Fruit fly (Drosophila melanogaster) whole organism, adult: ENCODE data around the gene CG31141.

Source experiments
- CG11617 ChIP-seq: fragments of 200-800 bp; sonication (Bioruptor generic); optimal IDR thresholded peaks from 2 replicates; lab custom pipeline; 2017; ENCODE audit warnings: mild to moderate bottlenecking, missing biosample characterization, missing genetic modification reagents, missing genetic modification characterization
- CG12768 ChIP-seq: fragments of 200-800 bp; sonication (Bioruptor generic); optimal IDR thresholded peaks from 2 replicates; lab custom pipeline; 2017; ENCODE audit warnings: missing biosample characterization, missing genetic modification characterization, mild to moderate bottlenecking, moderate library complexity, missing genetic modification reagents
- CG14711 ChIP-seq: fragments of 200-800 bp; sonication (Bioruptor generic); optimal IDR thresholded peaks from 2 replicates; lab custom pipeline; 2018; ENCODE audit warnings: missing biosample characterization, mild to moderate bottlenecking, missing genetic modification characterization, moderate library complexity
- CG1620 ChIP-seq: fragments of 200-800 bp; sonication (Bioruptor generic); optimal IDR thresholded peaks from 2 replicates; lab custom pipeline; 2016; ENCODE audit warnings: missing biosample characterization, missing genetic modification characterization
- CG33017 ChIP-seq: fragments of 200-800 bp; sonication (Bioruptor generic); optimal IDR thresholded peaks from 2 replicates; lab custom pipeline; 2018; ENCODE audit warnings: missing biosample characterization, mild to moderate bottlenecking, missing genetic modification characterization, moderate library complexity
- CG5204 ChIP-seq: fragments of 200-800 bp; sonication (Bioruptor generic); optimal IDR thresholded peaks from 2 replicates; lab custom pipeline; 2016; ENCODE audit warnings: missing biosample characterization, missing genetic modification characterization
- CG7045 ChIP-seq: fragments of 200-800 bp; sonication (Bioruptor generic); optimal IDR thresholded peaks from 2 replicates; lab custom pipeline; 2017; ENCODE audit warnings: missing biosample characterization, mild to moderate bottlenecking, missing genetic modification characterization
- CG7101 ChIP-seq: fragments of 200-800 bp; sonication (Bioruptor generic); optimal IDR thresholded peaks from 2 replicates; lab custom pipeline; 2018; ENCODE audit warnings: missing biosample characterization, mild to moderate bottlenecking, missing genetic modification characterization, moderate library complexity
- Clk ChIP-seq: fragments of 200-800 bp; sonication (Bioruptor generic); optimal IDR thresholded peaks from 2 replicates; lab custom pipeline; 2017; ENCODE audit warnings: missing biosample characterization, missing genetic modification characterization
- Crg-1 ChIP-seq: fragments of 200-800 bp; sonication (Bioruptor generic); optimal IDR thresholded peaks from 2 replicates; lab custom pipeline; 2016; ENCODE audit warnings: missing biosample characterization, missing genetic modification characterization
- Hr96 ChIP-seq: fragments of 200-800 bp; sonication (Bioruptor generic); optimal IDR thresholded peaks from 2 replicates; lab custom pipeline; 2016; ENCODE audit warnings: missing biosample characterization, missing genetic modification characterization
- Mnt ChIP-seq: fragments of 200-800 bp; sonication (Bioruptor generic); optimal IDR thresholded peaks from 2 replicates; lab custom pipeline; 2016; ENCODE audit warnings: missing biosample characterization, mild to moderate bottlenecking, missing genetic modification characterization
- bab1 ChIP-seq: fragments of 200-800 bp; sonication (Bioruptor generic); optimal IDR thresholded peaks from 3 replicates; lab custom pipeline; 2019; ENCODE audit warnings: missing biosample characterization, mild to moderate bottlenecking, missing genetic modification characterization, moderate library complexity
- cic ChIP-seq: fragments of 200-800 bp; sonication (Bioruptor generic); optimal IDR thresholded peaks from 2 replicates; lab custom pipeline; 2017; ENCODE audit warnings: missing biosample characterization, mild to moderate bottlenecking, missing genetic modification characterization, moderate library complexity
- cnc ChIP-seq, 2 experiments: fragments of >200 bp; optimal IDR thresholded peaks; 2 replicates each; lab custom pipeline; 2017
- kay ChIP-seq: fragments of 200-800 bp; sonication (Bioruptor generic); peaks from one replicate; lab custom pipeline; 2016; ENCODE audit warnings: missing biosample characterization, missing genetic modification characterization, borderline replicate concordance
- ovo ChIP-seq: fragments of 200-800 bp; sonication (Bioruptor generic); optimal IDR thresholded peaks from 2 replicates; lab custom pipeline; 2016; ENCODE audit warnings: missing biosample characterization, missing genetic modification characterization
- pad ChIP-seq: fragments of 200-800 bp; sonication (Bioruptor generic); optimal IDR thresholded peaks from 3 replicates; lab custom pipeline; 2017; ENCODE audit warnings: missing biosample characterization, missing genetic modification characterization, mild to moderate bottlenecking, moderate library complexity, missing genetic modification reagents
- tj ChIP-seq: fragments of 200-800 bp; sonication (Bioruptor generic); optimal IDR thresholded peaks from 3 replicates; lab custom pipeline; 2017; ENCODE audit warnings: missing biosample characterization, mild to moderate bottlenecking, missing genetic modification characterization, moderate library complexity
- toe ChIP-seq: fragments of 200-800 bp; sonication (Bioruptor generic); optimal IDR thresholded peaks from 2 replicates; lab custom pipeline; 2016; ENCODE audit warnings: missing biosample characterization, missing genetic modification characterization

The CG31141 gene

DNA sequence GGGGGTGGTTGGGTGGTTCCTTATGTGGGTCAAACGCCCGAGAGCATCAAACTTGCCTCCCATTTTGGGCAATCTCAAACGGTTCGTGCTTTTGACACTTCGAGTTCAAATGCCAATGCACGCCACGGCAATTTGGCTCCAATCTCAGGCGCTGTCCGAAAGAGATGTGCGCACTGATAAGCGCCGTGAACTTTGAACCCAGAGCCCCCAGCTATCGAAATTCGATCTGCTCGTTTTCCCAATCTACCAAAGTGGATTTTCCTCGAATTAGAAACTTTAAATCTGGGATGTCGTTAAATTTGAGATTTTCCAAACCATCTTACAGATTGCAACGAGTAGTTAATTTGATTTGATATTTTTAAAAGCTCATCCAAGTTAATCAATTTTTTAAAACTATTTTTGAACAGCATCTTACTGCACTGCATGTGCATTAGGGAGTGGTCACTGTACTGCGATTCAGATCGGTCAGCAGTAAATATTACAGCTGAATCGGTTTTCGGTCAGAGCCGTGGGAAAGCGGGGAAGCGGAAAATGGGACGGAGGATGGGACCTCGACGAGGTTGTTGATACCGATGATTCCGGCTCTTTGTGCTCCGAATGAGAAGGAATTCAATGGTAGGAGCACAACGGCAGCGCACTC lies 38.9 kb upstream of the CG31141 start:
- TF ChIP-seq Hr96 (GFP tag; lab: Kevin White, UChicago): no peak
- TF ChIP-seq Crg-1 (GFP tag; lab: Kevin White, UChicago): no peak
- TF ChIP-seq ovo (GFP tag; lab: Kevin White, UChicago): no peak
- no peak for TF ChIP-seq cnc (optimal IDR thresholded peaks at IDR 0.05; lab: Kevin White, UChicago)
- TF ChIP-seq bab1 (GFP tag; lab: Kevin White, UChicago): no peak
- TF ChIP-seq tj (GFP tag; lab: Kevin White, UChicago): peak; percentile 72
- no peak for TF ChIP-seq CG14711 (tag; lab: Kevin White, UChicago)

dm6 chr3R:23885182-23885581 lies 37.9 kb upstream of the CG31141 start:
- TF ChIP-seq ovo (GFP tag; lab: Kevin White, UChicago) (no peak), CG33017 (tag; lab: Kevin White, UChicago) (no peak), cic (GFP tag; lab: Kevin White, UChicago) (no peak)

dm6 chr3R:23885660-23886059 lies 37.4 kb upstream of the CG31141 start:
- no peak for TF ChIP-seq CG33017 (tag; lab: Kevin White, UChicago)
- TF ChIP-seq tj (GFP tag; lab: Kevin White, UChicago): peak; percentile 87

dm6 chr3R:23886270-23887095 lies 36.6 kb upstream of the CG31141 start:
- TF ChIP-seq CG11617 (GFP tag; lab: Kevin White, UChicago) (peak; percentile 53), kay (no peak), Crg-1 (GFP tag; lab: Kevin White, UChicago) (no peak), CG1620 (GFP tag; lab: Kevin White, UChicago) (peak; percentile 44), cic (GFP tag; lab: Kevin White, UChicago) (no peak), CG7101 (tag; lab: Kevin White, UChicago) (peak; percentile 71), CG14711 (tag; lab: Kevin White, UChicago) (peak; percentile 70), bab1 (GFP tag; lab: Kevin White, UChicago) (peak; percentile 90), Mnt (peak; percentile 20), pad (GFP tag; lab: Kevin White, UChicago) (peak; percentile 82), toe (GFP tag; lab: Kevin White, UChicago) (no peak), CG7045 (no peak), cnc (optimal IDR thresholded peaks at IDR 0.05; lab: Kevin White, UChicago) (no peak), ovo (GFP tag; lab: Kevin White, UChicago) (no peak), Clk (GFP tag; lab: Kevin White, UChicago) (no peak), CG33017 (tag; lab: Kevin White, UChicago) (peak; percentile 2), Hr96 (GFP tag; lab: Kevin White, UChicago) (peak; percentile 37), CG12768 (no peak), CG5204 (peak; percentile 11), tj (GFP tag; lab: Kevin White, UChicago) (no peak)

DNA sequence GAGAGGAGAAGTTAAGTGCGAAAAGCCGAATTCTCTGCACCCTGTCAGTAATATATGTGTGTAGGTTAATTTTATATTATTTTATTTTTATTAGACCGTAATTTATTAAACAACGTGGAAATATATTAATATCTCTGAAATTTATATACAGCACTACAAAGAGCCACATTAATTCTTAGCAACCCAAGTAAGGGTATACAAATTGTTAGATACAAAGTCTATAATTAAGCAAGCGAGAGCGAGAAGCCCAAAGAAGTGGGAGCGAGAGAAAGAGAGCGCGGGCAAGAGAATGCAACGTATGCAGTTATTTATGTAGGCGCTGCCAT lies 36.0 kb upstream of the CG31141 start:
- TF ChIP-seq tj (GFP tag; lab: Kevin White, UChicago) (peak; percentile 88), kay (peak; percentile 66), CG7045 (peak; percentile 64), CG1620 (GFP tag; lab: Kevin White, UChicago) (peak; percentile 47), Hr96 (GFP tag; lab: Kevin White, UChicago) (no peak), CG12768 (peak; percentile 44), ovo (GFP tag; lab: Kevin White, UChicago) (no peak), CG7101 (tag; lab: Kevin White, UChicago) (peak; percentile 88), CG11617 (GFP tag; lab: Kevin White, UChicago) (peak; percentile 56), Mnt (no peak), cic (GFP tag; lab: Kevin White, UChicago) (no peak), toe (GFP tag; lab: Kevin White, UChicago) (no peak), bab1 (GFP tag; lab: Kevin White, UChicago) (peak; percentile 97), CG14711 (tag; lab: Kevin White, UChicago) (peak; percentile 90), Crg-1 (GFP tag; lab: Kevin White, UChicago) (peak; percentile 60), CG5204 (no peak), pad (GFP tag; lab: Kevin White, UChicago) (peak; percentile 51), Clk (GFP tag; lab: Kevin White, UChicago) (no peak), cnc (optimal IDR thresholded peaks at IDR 0.05; lab: Kevin White, UChicago) (no peak), CG33017 (tag; lab: Kevin White, UChicago) (peak; percentile 74)

- no peak for TF ChIP-seq tj (GFP tag; lab: Kevin White, UChicago)
Measured at dm6 chr3R:23887572-23887971, 35.5 kb upstream of the CG31141 start.
